Fruit fly (Drosophila melanogaster) whole organism, pupa: ENCODE data around the gene CG42780.

ENCODE experiments used
- CG10348 ChIP-seq: fragments of 200-800 bp; sonication (Bioruptor generic); IDR thresholded peaks from 2 replicates; pipeline ENCODE4 v1.3.6; 2022; ENCODE audit warnings: missing biosample characterization, missing genetic modification characterization
- CG12605 ChIP-seq: fragments of 200-800 bp; sonication (Bioruptor generic); IDR thresholded peaks from 2 replicates; pipeline ENCODE4 v1.3.6; 2022; ENCODE audit warnings: missing biosample characterization, missing genetic modification characterization
- CG13204 ChIP-seq: fragments of 200-800 bp; sonication (Bioruptor generic); optimal IDR thresholded peaks from 2 replicates; lab custom pipeline; 2018; ENCODE audit warnings: missing biosample characterization, mild to moderate bottlenecking, missing genetic modification characterization, moderate library complexity
- CG14655 ChIP-seq: fragments of 200-800 bp; sonication (Bioruptor generic); optimal IDR thresholded peaks from 3 replicates; lab custom pipeline; 2017; ENCODE audit warnings: mild to moderate bottlenecking, missing biosample characterization, missing genetic modification reagents, missing genetic modification characterization
- CG15710 ChIP-seq: fragments of 200-800 bp; sonication (Bioruptor generic); optimal IDR thresholded peaks from 2 replicates; lab custom pipeline; 2018; ENCODE audit warnings: missing biosample characterization, mild to moderate bottlenecking, missing genetic modification characterization, moderate library complexity
- CG17806 ChIP-seq: fragments of 200-800 bp; sonication (Bioruptor generic); optimal IDR thresholded peaks from 2 replicates; lab custom pipeline; 2018; ENCODE audit warnings: missing biosample characterization, mild to moderate bottlenecking, missing genetic modification characterization, moderate library complexity
- CG32121 ChIP-seq: fragments of 200-800 bp; sonication (Bioruptor generic); IDR thresholded peaks from 2 replicates; pipeline ENCODE4 v1.3.6; 2022; ENCODE audit warnings: missing biosample characterization, missing genetic modification characterization
- CG34367 ChIP-seq: fragments of 200-800 bp; sonication (Bioruptor generic); optimal IDR thresholded peaks from 2 replicates; lab custom pipeline; 2018; ENCODE audit warnings: missing biosample characterization, mild to moderate bottlenecking, missing genetic modification characterization
- CG4496 ChIP-seq: fragments of 200-800 bp; sonication (Bioruptor generic); IDR thresholded peaks from 3 replicates; pipeline ENCODE4 v1.3.6; 2022; ENCODE audit warnings: missing biosample characterization, missing genetic modification characterization
- CG8159 ChIP-seq: fragments of 200-800 bp; sonication (Bioruptor generic); optimal IDR thresholded peaks from 3 replicates; lab custom pipeline; 2018; ENCODE audit warnings: missing biosample characterization, mild to moderate bottlenecking, missing genetic modification characterization, moderate library complexity
- CG8301 ChIP-seq: fragments of 200-800 bp; sonication (Bioruptor generic); optimal IDR thresholded peaks from 2 replicates; lab custom pipeline; 2018; ENCODE audit warnings: missing biosample characterization, mild to moderate bottlenecking, missing genetic modification characterization
- CG9948 ChIP-seq: fragments of 200-800 bp; sonication (Bioruptor generic); optimal IDR thresholded peaks from 2 replicates; lab custom pipeline; 2018; ENCODE audit warnings: missing biosample characterization, mild to moderate bottlenecking, missing genetic modification characterization, moderate library complexity
- D1 ChIP-seq: fragments of 200-800 bp; sonication (Bioruptor generic); optimal IDR thresholded peaks from 2 replicates; lab custom pipeline; 2018; ENCODE audit warnings: missing biosample characterization, mild to moderate bottlenecking, missing genetic modification characterization, moderate library complexity
- EcR ChIP-seq: fragments of 200-800 bp; sonication (Bioruptor generic); optimal IDR thresholded peaks from 3 replicates; lab custom pipeline; 2019; ENCODE audit warnings: missing biosample characterization, missing genetic modification characterization, mild to moderate bottlenecking, moderate library complexity, missing genetic modification reagents
- Ets98B ChIP-seq: fragments of 200-800 bp; sonication (Bioruptor generic); IDR thresholded peaks from 2 replicates; pipeline ENCODE4 v1.3.6; 2022; ENCODE audit warnings: missing biosample characterization, missing genetic modification characterization
- Pif1A ChIP-seq: fragments of 200-800 bp; sonication (Bioruptor generic); optimal IDR thresholded peaks from 3 replicates; lab custom pipeline; 2016; ENCODE audit warnings: missing biosample characterization, missing genetic modification characterization
- Pif1B ChIP-seq: fragments of 200-800 bp; sonication (Bioruptor generic); optimal IDR thresholded peaks from 3 replicates; lab custom pipeline; 2016; ENCODE audit warnings: missing biosample characterization, missing genetic modification characterization
- Snoo ChIP-seq: fragments of 200-800 bp; sonication (Bioruptor generic); optimal IDR thresholded peaks from 3 replicates; lab custom pipeline; 2017; ENCODE audit warnings: missing biosample characterization, mild to moderate bottlenecking, missing genetic modification characterization, inconsistent platforms
- fd96Ca ChIP-seq: fragments of 200-800 bp; sonication (Bioruptor generic); IDR thresholded peaks from 3 replicates; pipeline ENCODE4 v1.3.6; 2022; ENCODE audit warnings: missing biosample characterization, missing genetic modification characterization
- gl ChIP-seq: fragments of 200-800 bp; sonication (Bioruptor generic); optimal IDR thresholded peaks from 2 replicates; lab custom pipeline; 2018; ENCODE audit warnings: missing biosample characterization, mild to moderate bottlenecking, missing genetic modification characterization
- rn ChIP-seq: fragments of 200-800 bp; sonication (Bioruptor generic); IDR thresholded peaks from 2 replicates; pipeline ENCODE4 v1.3.6; 2022; ENCODE audit warnings: missing biosample characterization, missing genetic modification characterization

Gene CG42780

dm6 chrX:7336962-7337844 lies 5.2 kb upstream of the CG42780 start, which contains the start of gene CBP:
CBP (plus strand) TSS chrX:7337352.
- peak; percentile 96 for TF ChIP-seq CG15710 (tag; lab: Kevin White, UChicago)
- TF ChIP-seq CG9948 (tag; lab: Kevin White, UChicago) = peak; percentile 97
- TF ChIP-seq CG12605 = peak; percentile 92
- peak; percentile 91 for TF ChIP-seq Ets98B
- peak; percentile 97 for TF ChIP-seq CG14655
- peak; percentile 76 for TF ChIP-seq D1 (tag; lab: Kevin White, UChicago)
- peak; percentile 95 for TF ChIP-seq gl
- peak; percentile 98 for TF ChIP-seq CG13204 (GFP tag; lab: Kevin White, UChicago)
- peak; percentile 94 for TF ChIP-seq Snoo
- peak; percentile 80 for TF ChIP-seq rn
- TF ChIP-seq Pif1A (GFP tag; lab: Kevin White, UChicago) = peak; percentile 97
- TF ChIP-seq CG17806 (tag; lab: Kevin White, UChicago) = peak; percentile 96
- peak; percentile 96 for TF ChIP-seq CG4496
- TF ChIP-seq CG8159 (tag; lab: Kevin White, UChicago) = peak; percentile 97
- peak; percentile 96 for TF ChIP-seq fd96Ca (GFP tag; lab: Robert Waterston, UW)
- TF ChIP-seq CG32121 (GFP tag; lab: Robert Waterston, UW) = peak; percentile 92
- peak; percentile 97 for TF ChIP-seq CG34367 (tag; lab: Kevin White, UChicago)
- peak; percentile 96 for TF ChIP-seq Pif1B (GFP tag; lab: Kevin White, UChicago)
- peak; percentile 97 for TF ChIP-seq CG8301 (tag; lab: Kevin White, UChicago)
- peak; percentile 76 for TF ChIP-seq CG10348 (GFP tag; lab: Robert Waterston, UW)
- peak; percentile 69 for TF ChIP-seq EcR (GFP tag; lab: Kevin White, UChicago)

dm6 chrX:7336121-7336961 lies 4.3 kb upstream of the CG42780 start:
- TF ChIP-seq CG8301 (tag; lab: Kevin White, UChicago) = peak; percentile 87
- peak; percentile 2 for TF ChIP-seq gl
- peak; percentile 83 for TF ChIP-seq CG4496
- peak; percentile 71; the same call in 2 of the 3 replicates for TF ChIP-seq fd96Ca (GFP tag; lab: Robert Waterston, UW)
- TF ChIP-seq Ets98B = peak; percentile 60
- peak; percentile 75 for TF ChIP-seq CG15710 (tag; lab: Kevin White, UChicago)
- peak; percentile 87 for TF ChIP-seq CG14655
- 0 out of 2 replicates have a peak, but pooled peaks have one; percentile 16 for TF ChIP-seq CG12605
- peak; percentile 79 for TF ChIP-seq CG8159 (tag; lab: Kevin White, UChicago)
- 0 out of 2 replicates have a peak, but pooled peaks have one; percentile 13 for TF ChIP-seq rn
- peak; percentile 27 for TF ChIP-seq Snoo
- TF ChIP-seq CG10348 (GFP tag; lab: Robert Waterston, UW) = peak; percentile 47; the same call in 1 of the 2 replicates
- TF ChIP-seq D1 (tag; lab: Kevin White, UChicago) = peak; percentile 9
- TF ChIP-seq CG17806 (tag; lab: Kevin White, UChicago) = peak; percentile 71
- no peak for TF ChIP-seq EcR (GFP tag; lab: Kevin White, UChicago)
- TF ChIP-seq Pif1A (GFP tag; lab: Kevin White, UChicago) = peak; percentile 53
- TF ChIP-seq Pif1B (GFP tag; lab: Kevin White, UChicago) = peak; percentile 41
- TF ChIP-seq CG9948 (tag; lab: Kevin White, UChicago) = peak; percentile 78
- TF ChIP-seq CG32121 (GFP tag; lab: Robert Waterston, UW) = peak; percentile 77
- TF ChIP-seq CG34367 (tag; lab: Kevin White, UChicago) = peak; percentile 62
- no peak for TF ChIP-seq CG13204 (GFP tag; lab: Kevin White, UChicago)

DNA sequence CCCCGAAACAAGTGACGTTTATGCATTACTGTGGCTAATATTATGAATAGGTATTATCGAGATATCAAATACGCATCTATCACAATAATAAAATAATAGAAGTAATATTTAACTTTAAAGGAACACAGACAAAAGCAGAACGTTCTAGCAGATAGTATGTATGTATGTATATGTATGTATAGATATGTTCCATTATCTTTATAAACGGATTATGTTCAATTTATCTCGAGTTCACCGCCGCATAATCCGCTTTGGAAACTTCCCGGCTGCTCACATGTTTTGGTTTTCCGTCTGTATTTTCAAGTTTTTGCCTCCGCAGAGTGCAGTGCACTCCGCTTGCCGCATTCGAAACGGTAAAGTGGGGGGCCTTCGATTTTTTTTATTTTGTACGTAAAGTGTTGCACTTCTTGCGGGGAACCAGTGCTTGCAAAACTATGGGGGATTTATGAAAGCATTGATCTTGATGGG lies 3.6 kb upstream of the CG42780 start:
- TF ChIP-seq CG14655 = peak; percentile 64
- TF ChIP-seq CG12605 = no peak
- peak; percentile 82 for TF ChIP-seq Snoo
- no peak for TF ChIP-seq CG10348 (GFP tag; lab: Robert Waterston, UW)
- peak; percentile 95 for TF ChIP-seq EcR (GFP tag; lab: Kevin White, UChicago)
- peak; percentile 42 for TF ChIP-seq CG13204 (GFP tag; lab: Kevin White, UChicago)
- TF ChIP-seq D1 (tag; lab: Kevin White, UChicago) = no peak
- peak; percentile 72 for TF ChIP-seq CG17806 (tag; lab: Kevin White, UChicago)
- peak; percentile 59 for TF ChIP-seq Pif1B (GFP tag; lab: Kevin White, UChicago)
- TF ChIP-seq CG8301 (tag; lab: Kevin White, UChicago) = peak; percentile 74
- no peak; the same call in 1 of the 2 replicates for TF ChIP-seq CG32121 (GFP tag; lab: Robert Waterston, UW)
- peak; percentile 35 for TF ChIP-seq Ets98B
- TF ChIP-seq CG4496 = peak; percentile 68; the same call in 1 of the 3 replicates
- TF ChIP-seq CG9948 (tag; lab: Kevin White, UChicago) = peak; percentile 62
- TF ChIP-seq Pif1A (GFP tag; lab: Kevin White, UChicago) = peak; percentile 84
- TF ChIP-seq fd96Ca (GFP tag; lab: Robert Waterston, UW) = no peak
- TF ChIP-seq gl = peak; percentile 37
- TF ChIP-seq CG8159 (tag; lab: Kevin White, UChicago) = peak; percentile 73
- TF ChIP-seq CG15710 (tag; lab: Kevin White, UChicago) = peak; percentile 80
- TF ChIP-seq CG34367 (tag; lab: Kevin White, UChicago) = peak; percentile 73
- no peak for TF ChIP-seq rn

- TF ChIP-seq CG15710 (tag; lab: Kevin White, UChicago) (peak; percentile 79), EcR (GFP tag; lab: Kevin White, UChicago) (no peak), CG32121 (GFP tag; lab: Robert Waterston, UW) (no peak), fd96Ca (GFP tag; lab: Robert Waterston, UW) (no peak), CG13204 (GFP tag; lab: Kevin White, UChicago) (peak; percentile 76), CG8159 (tag; lab: Kevin White, UChicago) (peak; percentile 86), CG4496 (peak; percentile 48; the same call in 2 of the 3 replicates), CG12605 (no peak), Pif1B (GFP tag; lab: Kevin White, UChicago) (no peak), Snoo (peak; percentile 23), CG10348 (GFP tag; lab: Robert Waterston, UW) (0 out of 2 replicates have a peak, but pooled peaks have one; percentile 9), CG17806 (tag; lab: Kevin White, UChicago) (peak; percentile 79), CG9948 (tag; lab: Kevin White, UChicago) (peak; percentile 79), D1 (tag; lab: Kevin White, UChicago) (peak; percentile 59), gl (no peak), rn (no peak; the same call in 1 of the 2 replicates), CG34367 (tag; lab: Kevin White, UChicago) (peak; percentile 60), Ets98B (peak; percentile 18; the same call in 1 of the 2 replicates), CG8301 (tag; lab: Kevin White, UChicago) (peak; percentile 72), CG14655 (peak; percentile 85), Pif1A (GFP tag; lab: Kevin White, UChicago) (peak; percentile 9)
Measured at dm6 chrX:7334801-7335176, 2.8 kb upstream of the CG42780 start.
